Fruit fly (Drosophila melanogaster) whole organism, embryonic: ENCODE measurements around the gene Rdl.

Experiments
- Abd-B ChIP-seq: fragments of 200-800 bp; sonication (Bioruptor generic); optimal IDR thresholded peaks from 2 replicates; lab custom pipeline; 2018; ENCODE audit warnings: missing biosample characterization, mild to moderate bottlenecking, missing genetic modification characterization, moderate library complexity
- Antp ChIP-seq: fragments of 200-800 bp; sonication (Bioruptor generic); optimal IDR thresholded peaks from 3 replicates; lab custom pipeline; 2016; ENCODE audit warnings: missing biosample characterization, missing genetic modification characterization
- Asciz ChIP-seq: fragments of 200-800 bp; sonication (Bioruptor generic); optimal IDR thresholded peaks from 2 replicates; lab custom pipeline; 2017; ENCODE audit warnings: missing biosample characterization, mild to moderate bottlenecking, missing genetic modification characterization, missing genetic modification reagents
- Blimp-1 ChIP-seq: fragments of 200-800 bp; sonication (Bioruptor generic); optimal IDR thresholded peaks from 3 replicates; lab custom pipeline; 2018; ENCODE audit warnings: missing biosample characterization, missing genetic modification characterization, mild to moderate bottlenecking, moderate library complexity, missing genetic modification reagents
- CG11696 ChIP-seq: fragments of 200-800 bp; sonication (Bioruptor generic); IDR thresholded peaks from 2 replicates; pipeline ENCODE4 v1.3.6; 2022; ENCODE audit warnings: missing biosample characterization, missing genetic modification characterization
- CG12299 ChIP-seq: fragments of 200-800 bp; sonication (Bioruptor generic); optimal IDR thresholded peaks from 2 replicates; lab custom pipeline; 2018; ENCODE audit warnings: missing biosample characterization, mild to moderate bottlenecking, missing genetic modification characterization
- CG13775 ChIP-seq: fragments of 200-800 bp; sonication (Bioruptor generic); optimal IDR thresholded peaks from 3 replicates; lab custom pipeline; 2017; ENCODE audit warnings: missing biosample characterization, mild to moderate bottlenecking, missing genetic modification characterization
- CG16815 ChIP-seq: fragments of 200-800 bp; sonication (Bioruptor generic); optimal IDR thresholded peaks from 3 replicates; lab custom pipeline; 2017; ENCODE audit warnings: missing biosample characterization, mild to moderate bottlenecking, missing genetic modification characterization
- CG18262 ChIP-seq: fragments of 200-800 bp; optimal IDR thresholded peaks from 3 replicates; lab custom pipeline; 2019; ENCODE audit warnings: missing biosample characterization, mild to moderate bottlenecking, missing genetic modification characterization, moderate library complexity
- CG30403 ChIP-seq: fragments of 200-800 bp; sonication (Bioruptor generic); optimal IDR thresholded peaks from 3 replicates; lab custom pipeline; 2016; ENCODE audit warnings: missing biosample characterization, missing genetic modification characterization
- CG31224 ChIP-seq: fragments of 200-800 bp; sonication (Bioruptor generic); IDR thresholded peaks from 2 replicates; pipeline ENCODE4 v1.3.6; 2022; ENCODE audit warnings: missing biosample characterization, missing genetic modification characterization
- CG3995 ChIP-seq: fragments of 200-800 bp; sonication (Bioruptor generic); optimal IDR thresholded peaks from 3 replicates; lab custom pipeline; 2016; ENCODE audit warnings: missing biosample characterization, missing genetic modification characterization
- CG5245 ChIP-seq: fragments of 200-800 bp; sonication (Bioruptor generic); optimal IDR thresholded peaks from 3 replicates; lab custom pipeline; 2016; ENCODE audit warnings: missing biosample characterization, missing genetic modification characterization
- CG6272 ChIP-seq: fragments of 200-800 bp; sonication (Bioruptor generic); IDR thresholded peaks from 2 replicates; pipeline ENCODE4 v1.3.6; 2022; ENCODE audit warnings: missing biosample characterization, missing genetic modification characterization
- CG7786 ChIP-seq: fragments of 200-800 bp; sonication (Bioruptor generic); optimal IDR thresholded peaks from 2 replicates; lab custom pipeline; 2016; ENCODE audit warnings: missing biosample characterization, missing genetic modification characterization
- CG8281 ChIP-seq: fragments of 200-800 bp; sonication (Bioruptor generic); optimal IDR thresholded peaks from 2 replicates; lab custom pipeline; 2018; ENCODE audit warnings: missing biosample characterization, mild to moderate bottlenecking, missing genetic modification characterization, moderate library complexity
- CG8924 ChIP-seq: fragments of 200-800 bp; optimal IDR thresholded peaks from 3 replicates; lab custom pipeline; 2019; ENCODE audit warnings: missing biosample characterization, mild to moderate bottlenecking, missing genetic modification characterization, moderate library complexity
- CHES-1-like ChIP-seq: fragments of 200-800 bp; sonication (Bioruptor generic); optimal IDR thresholded peaks from 2 replicates; lab custom pipeline; 2016; ENCODE audit warnings: missing biosample characterization, missing genetic modification characterization
- CrebB ChIP-seq: fragments of 200-800 bp; sonication (Bioruptor generic); optimal IDR thresholded peaks from 3 replicates; lab custom pipeline; 2018; ENCODE audit warnings: missing biosample characterization, mild to moderate bottlenecking, missing genetic modification characterization
- Doc3 ChIP-seq: fragments of 200-800 bp; sonication (Bioruptor generic); IDR thresholded peaks from 3 replicates; pipeline ENCODE4 v1.3.6; 2022; ENCODE audit warnings: missing biosample characterization, missing genetic modification characterization; ENCODE audit not compliant: partially characterized antibody
- Elba2 ChIP-seq: fragments of 200-800 bp; sonication (Bioruptor generic); optimal IDR thresholded peaks from 3 replicates; lab custom pipeline; 2016; ENCODE audit warnings: missing biosample characterization, missing genetic modification characterization
- H15 ChIP-seq: fragments of 200-800 bp; sonication (Bioruptor generic); IDR thresholded peaks from 3 replicates; pipeline ENCODE4 v1.3.6; 2022; ENCODE audit warnings: missing biosample characterization, missing genetic modification characterization
- HLH4C ChIP-seq: fragments of 200-800 bp; sonication (Bioruptor generic); IDR thresholded peaks from 3 replicates; pipeline ENCODE4 v1.3.6; 2022; ENCODE audit warnings: missing biosample characterization, missing genetic modification characterization; ENCODE audit not compliant: partially characterized antibody
- Lim3 ChIP-seq: fragments of 200-800 bp; sonication (Bioruptor generic); IDR thresholded peaks from 2 replicates; pipeline ENCODE4 v1.3.6; 2022; ENCODE audit warnings: missing biosample characterization, missing genetic modification characterization
- Ravus ChIP-seq: fragments of 200-800 bp; sonication (Bioruptor generic); IDR thresholded peaks from 2 replicates; pipeline ENCODE4 v1.3.6; 2022; ENCODE audit warnings: missing biosample characterization, missing genetic modification characterization
- Side ChIP-seq: fragments of 200-800 bp; sonication (Bioruptor generic); optimal IDR thresholded peaks from 2 replicates; lab custom pipeline; 2016; ENCODE audit warnings: missing biosample characterization, missing genetic modification characterization
- Sin3A ChIP-seq: fragments of >200 bp; optimal IDR thresholded peaks from 2 replicates; lab custom pipeline; 2018
- Six4 ChIP-seq: fragments of 200-800 bp; sonication (Bioruptor generic); optimal IDR thresholded peaks from 2 replicates; lab custom pipeline; 2016; ENCODE audit warnings: missing biosample characterization, missing genetic modification characterization
- Sox102F ChIP-seq: fragments of 200-800 bp; sonication (Bioruptor generic); optimal IDR thresholded peaks from 2 replicates; lab custom pipeline; 2018; ENCODE audit warnings: missing biosample characterization, mild to moderate bottlenecking, missing genetic modification characterization, moderate library complexity
- Sry-δ ChIP-seq: fragments of 200-800 bp; sonication (Bioruptor generic); optimal IDR thresholded peaks from 2 replicates; lab custom pipeline; 2016; ENCODE audit warnings: missing biosample characterization, missing genetic modification characterization
- Trl ChIP-seq, 3 experiments: fragments of >200 bp in 2 of 3; fragments of 200-800 bp in 1 of 3; sonication (Bioruptor generic) in 1 of 3; optimal IDR thresholded peaks; 2 replicates in 1 of 3; 3 replicates in 2 of 3; lab custom pipeline; 2016 to 2017; ENCODE audit warnings: missing biosample characterization in 1 of 3, missing genetic modification characterization in 1 of 3
- Vsx1 ChIP-seq: fragments of 200-800 bp; sonication (Bioruptor generic); optimal IDR thresholded peaks from 2 replicates; lab custom pipeline; 2017; ENCODE audit warnings: missing biosample characterization, mild to moderate bottlenecking, missing genetic modification characterization, missing genetic modification reagents
- ap ChIP-seq: fragments of 200-800 bp; sonication (Bioruptor generic); IDR thresholded peaks from 2 replicates; pipeline ENCODE4 v1.3.6; 2022; ENCODE audit warnings: missing biosample characterization, missing genetic modification characterization
- caup ChIP-seq: fragments of 200-800 bp; sonication (Bioruptor generic); optimal IDR thresholded peaks from 3 replicates; lab custom pipeline; 2017; ENCODE audit warnings: missing biosample characterization, mild to moderate bottlenecking, missing genetic modification characterization, moderate library complexity; ENCODE audit not compliant: severe bottlenecking
- chm ChIP-seq: fragments of 200-800 bp; sonication (Bioruptor generic); IDR thresholded peaks from 2 replicates; pipeline ENCODE4 v1.3.6; 2022; ENCODE audit warnings: missing biosample characterization, missing genetic modification characterization
- dpn ChIP-seq, 2 experiments: fragments of 200-800 bp; sonication (Bioruptor generic); optimal IDR thresholded peaks; 3 replicates each; lab custom pipeline; 2016; ENCODE audit warnings: missing biosample characterization in 2 of 2, missing genetic modification characterization in 2 of 2
- fd3F ChIP-seq: fragments of 200-800 bp; sonication (Bioruptor generic); optimal IDR thresholded peaks from 2 replicates; lab custom pipeline; 2018; ENCODE audit warnings: missing biosample characterization, mild to moderate bottlenecking, missing genetic modification characterization, moderate library complexity
- gce ChIP-seq: fragments of 200-800 bp; sonication (Bioruptor generic); IDR thresholded peaks from 3 replicates; pipeline ENCODE4 v1.3.6; 2022; ENCODE audit warnings: missing biosample characterization, missing genetic modification characterization
- gcm2 ChIP-seq: fragments of 200-800 bp; sonication (Bioruptor generic); optimal IDR thresholded peaks from 2 replicates; lab custom pipeline; 2016; ENCODE audit warnings: missing biosample characterization, missing genetic modification characterization
- ham ChIP-seq: fragments of 200-800 bp; sonication (Bioruptor generic); IDR thresholded peaks from 2 replicates; pipeline ENCODE4 v1.3.6; 2022; ENCODE audit warnings: missing biosample characterization, missing genetic modification characterization
- jigr1 ChIP-seq: fragments of 200-800 bp; sonication (Bioruptor generic); IDR thresholded peaks from 3 replicates; pipeline ENCODE4 v1.3.6; 2022; ENCODE audit warnings: missing biosample characterization, missing genetic modification characterization
- oc ChIP-seq: fragments of 200-800 bp; sonication (Bioruptor generic); optimal IDR thresholded peaks from 2 replicates; lab custom pipeline; 2018; ENCODE audit warnings: missing biosample characterization, mild to moderate bottlenecking, missing genetic modification characterization, moderate library complexity
- pb ChIP-seq: fragments of 200-800 bp; sonication (Bioruptor generic); optimal IDR thresholded peaks from 3 replicates; lab custom pipeline; 2016; ENCODE audit warnings: missing biosample characterization, missing genetic modification characterization
- pum ChIP-seq: fragments of 200-800 bp; sonication (Bioruptor generic); optimal IDR thresholded peaks from 2 replicates; lab custom pipeline; 2016; ENCODE audit warnings: missing biosample characterization, missing genetic modification characterization
- run ChIP-seq: fragments of 200-800 bp; sonication (Bioruptor generic); optimal IDR thresholded peaks from 3 replicates; lab custom pipeline; 2018; ENCODE audit warnings: missing biosample characterization, mild to moderate bottlenecking, missing genetic modification characterization
- sna ChIP-seq: fragments of 200-800 bp; sonication (Bioruptor generic); IDR thresholded peaks from 2 replicates; pipeline ENCODE4 v1.3.6; 2022; ENCODE audit warnings: missing biosample characterization, missing genetic modification characterization; ENCODE audit not compliant: partially characterized antibody
- trem ChIP-seq: fragments of 200-800 bp; optimal IDR thresholded peaks from 3 replicates; lab custom pipeline; 2019; ENCODE audit warnings: missing biosample characterization, mild to moderate bottlenecking, missing genetic modification characterization, moderate library complexity
- tx ChIP-seq: fragments of 200-800 bp; sonication (Bioruptor generic); optimal IDR thresholded peaks from 2 replicates; lab custom pipeline; 2016; ENCODE audit warnings: missing biosample characterization, missing genetic modification characterization
- zen ChIP-seq: fragments of 200-800 bp; sonication (Bioruptor generic); optimal IDR thresholded peaks from 3 replicates; lab custom pipeline; 2018; ENCODE audit warnings: missing biosample characterization, mild to moderate bottlenecking, missing genetic modification characterization, moderate library complexity

Gene Rdl

dm6 chr3L:9126888-9127689 lies 54.9 kb downstream of the Rdl start (continued):
- TF ChIP-seq CG31224 (GFP tag; lab: Robert Waterston, UW), result peak; percentile 28; the same call in 1 of the 2 replicates
- TF ChIP-seq oc (tag; lab: Kevin White, UChicago), result no peak
- TF ChIP-seq gce (GFP tag; lab: Robert Waterston, UW), result no peak
- TF ChIP-seq H15 (GFP tag; lab: Robert Waterston, UW), result no peak
- peak; percentile 22 to 68 for TF ChIP-seq dpn (GFP tag; optimal IDR thresholded peaks at IDR 0.05; lab: Kevin White, UChicago)
- no peak for TF ChIP-seq run
- TF ChIP-seq Elba2 (GFP tag; lab: Kevin White, UChicago), result no peak
- TF ChIP-seq CG6272 (GFP tag; lab: Robert Waterston, UW), result no peak
- no peak for TF ChIP-seq trem (tag; lab: Kevin White, UChicago)
- TF ChIP-seq Abd-B (GFP tag; lab: Kevin White, UChicago), result peak; percentile 50
- TF ChIP-seq Doc3 (GFP tag; lab: Robert Waterston, UW), result no peak
- TF ChIP-seq pum (GFP tag; lab: Kevin White, UChicago), result no peak
- TF ChIP-seq zen, result no peak
- TF ChIP-seq fd3F, result peak; percentile 48
- TF ChIP-seq Vsx1 (GFP tag; lab: Kevin White, UChicago), result no peak
- no peak for TF ChIP-seq CG12299
- TF ChIP-seq Lim3 (GFP tag; lab: Robert Waterston, UW), result no peak
- no peak for TF ChIP-seq CrebB (tag; lab: Kevin White, UChicago)
- peak; percentile 16 for TF ChIP-seq CG16815 (GFP tag; lab: Kevin White, UChicago)
- peak; percentile 8 for TF ChIP-seq Blimp-1 (GFP tag; lab: Kevin White, UChicago)
- TF ChIP-seq Sry-δ (GFP tag; lab: Kevin White, UChicago), result no peak
- no peak for TF ChIP-seq CG5245 (GFP tag; lab: Kevin White, UChicago)
- TF ChIP-seq HLH4C (GFP tag; lab: Robert Waterston, UW), result no peak
- TF ChIP-seq CHES-1-like, result no peak
- TF ChIP-seq CG8281 (tag; lab: Kevin White, UChicago), result no peak
- no peak for TF ChIP-seq CG3995 (GFP tag; lab: Kevin White, UChicago)
- no peak for TF ChIP-seq gcm2 (GFP tag; lab: Kevin White, UChicago)
- TF ChIP-seq Trl (optimal IDR thresholded peaks at IDR 0.05; lab: Kevin White, UChicago), result peak; percentile 78 to 81
- TF ChIP-seq Trl (GFP tag; optimal IDR thresholded peaks at IDR 0.05; lab: Kevin White, UChicago), result no peak
- 0 out of 2 replicates have a peak, but pooled peaks have one; percentile 56 for TF ChIP-seq CG11696 (GFP tag; lab: Robert Waterston, UW)
- no peak for TF ChIP-seq tx (GFP tag; lab: Kevin White, UChicago)
- TF ChIP-seq Asciz (GFP tag; lab: Kevin White, UChicago), result no peak
- no peak for TF ChIP-seq ham (GFP tag; lab: Robert Waterston, UW)
- no peak for TF ChIP-seq Sin3A (lab: Kevin White, UChicago)
- no peak for TF ChIP-seq sna (GFP tag; lab: Robert Waterston, UW)
- TF ChIP-seq chm (GFP tag; lab: Robert Waterston, UW), result no peak; the same call in 1 of the 2 replicates
- TF ChIP-seq CG8924, result peak; percentile 49
- TF ChIP-seq ap (GFP tag; lab: Robert Waterston, UW), result no peak
- peak; percentile 69 for TF ChIP-seq caup (GFP tag; lab: Kevin White, UChicago)
- TF ChIP-seq Antp (GFP tag; lab: Kevin White, UChicago), result peak; percentile 18
- no peak for TF ChIP-seq Six4 (GFP tag; lab: Kevin White, UChicago)
- TF ChIP-seq CG30403, result peak; percentile 64
- TF ChIP-seq Ravus (GFP tag; lab: Robert Waterston, UW), result no peak
- peak; percentile 37 for TF ChIP-seq CG13775 (GFP tag; lab: Kevin White, UChicago)
- peak; percentile 8 for TF ChIP-seq Side (GFP tag; lab: Kevin White, UChicago)
- TF ChIP-seq jigr1, result no peak
- peak; percentile 49 for TF ChIP-seq Sox102F (GFP tag; lab: Kevin White, UChicago)
- TF ChIP-seq pb (GFP tag; lab: Kevin White, UChicago), result no peak
- peak; percentile 28 for TF ChIP-seq CG7786 (GFP tag; lab: Kevin White, UChicago)
- peak; percentile 40 for TF ChIP-seq CG18262 (tag; lab: Kevin White, UChicago)
